Worm (Caenorhabditis elegans): ENCODE measurements around the gene irld-8.

ce11 chrIV:8153163-8153562, 37.6 kb downstream of the irld-8 start:
- TF ChIP-seq dao-5 (tag; optimal IDR thresholded peaks at IDR 0.05) (no peak), W03F9.2 (tag; optimal IDR thresholded peaks at IDR 0.05) (no peak), him-1 (tag; optimal IDR thresholded peaks at IDR 0.05) (no peak)

Data from whole organism, L4/young adult.